Worm (Caenorhabditis elegans): ENCODE measurements around the gene R04A9.6.

DNA sequence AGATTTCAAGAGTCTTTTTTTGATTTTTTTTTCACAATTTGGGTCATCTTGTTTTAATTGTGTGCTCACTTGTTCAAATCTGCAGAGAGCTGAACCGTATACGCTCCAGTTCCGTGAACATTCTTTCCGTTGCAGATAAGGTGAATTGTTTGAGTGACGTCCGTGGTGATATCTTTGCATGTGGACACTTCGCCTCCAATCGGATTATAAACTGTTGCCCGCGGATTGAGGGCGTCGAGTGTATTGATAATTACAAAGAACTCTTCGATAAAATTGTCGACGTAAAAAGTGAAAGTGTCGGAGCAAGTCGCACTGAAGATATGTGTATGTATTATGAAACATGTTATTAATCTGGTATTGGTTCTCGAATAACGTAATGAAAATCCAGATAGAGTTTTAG is 26.4 kb downstream of the R04A9.6 start:
- TF ChIP-seq dao-5 (tag; optimal IDR thresholded peaks at IDR 0.05) (no peak), W03F9.2 (tag; optimal IDR thresholded peaks at IDR 0.05) (no peak), him-1 (tag; optimal IDR thresholded peaks at IDR 0.05) (no peak)

Data from whole organism, L4/young adult.